Worm (Caenorhabditis elegans) whole organism, L4 larva: Measurements from ENCODE around the gene F10D2.16.

Experiments
- T20F7.1 ChIP-seq: fragments of 200-800 bp; sonication (Bioruptor generic); optimal IDR thresholded peaks from 2 replicates; lab custom pipeline; 2018; ENCODE audit warnings: mild to moderate bottlenecking, missing genetic modification characterization, missing compliant biosample characterization
- hlh-11 ChIP-seq: fragments of 200-800 bp; sonication (Bioruptor generic); optimal IDR thresholded peaks from 2 replicates; lab custom pipeline; 2018; ENCODE audit warnings: mild to moderate bottlenecking, missing genetic modification characterization, missing compliant biosample characterization
- mxl-2 ChIP-seq: fragments of 200-800 bp; sonication (Bioruptor generic); conservative IDR thresholded peaks from 2 replicates; pipeline ENCODE4 v1.3.6; 2022; ENCODE audit warnings: missing genetic modification reagents, missing genetic modification characterization, missing compliant biosample characterization
- nhr-10 ChIP-seq: fragments of 150-350 bp; optimal IDR thresholded peaks from 2 replicates; lab custom pipeline; 2014; ENCODE audit warnings: missing biosample characterization, missing genetic modification characterization
- nhr-237 ChIP-seq: sonication (generic microtip); optimal IDR thresholded peaks from 2 replicates; lab custom pipeline; 2017; ENCODE audit warnings: missing biosample characterization, missing genetic modification characterization
- nhr-25 ChIP-seq: sonication (generic microtip); optimal IDR thresholded peaks from 2 replicates; lab custom pipeline; 2017; ENCODE audit warnings: missing genetic modification characterization, mild to moderate bottlenecking, missing compliant biosample characterization, antibody characterized with exemption, moderate library complexity, borderline replicate concordance; ENCODE audit not compliant: insufficient read depth
- pqm-1 ChIP-seq: sonication (generic microtip); optimal IDR thresholded peaks from 2 replicates; lab custom pipeline; 2017; ENCODE audit warnings: missing biosample characterization, missing genetic modification characterization
- skn-1 ChIP-seq: fragments of 150-350 bp; optimal IDR thresholded peaks from 2 replicates; lab custom pipeline; 2014; ENCODE audit warnings: missing biosample characterization, missing genetic modification characterization
- snpc-4 ChIP-seq: fragments of 150-350 bp; optimal IDR thresholded peaks from 2 replicates; lab custom pipeline; 2014; ENCODE audit warnings: missing biosample characterization, missing genetic modification characterization
- zip-2 ChIP-seq: fragments of 150-350 bp; optimal IDR thresholded peaks from 2 replicates; lab custom pipeline; 2014; ENCODE audit warnings: missing biosample characterization, missing genetic modification characterization
- ztf-11 ChIP-seq: fragments of 150-350 bp; optimal IDR thresholded peaks from 2 replicates; lab custom pipeline; 2014; ENCODE audit warnings: missing biosample characterization, missing genetic modification characterization

DNA sequence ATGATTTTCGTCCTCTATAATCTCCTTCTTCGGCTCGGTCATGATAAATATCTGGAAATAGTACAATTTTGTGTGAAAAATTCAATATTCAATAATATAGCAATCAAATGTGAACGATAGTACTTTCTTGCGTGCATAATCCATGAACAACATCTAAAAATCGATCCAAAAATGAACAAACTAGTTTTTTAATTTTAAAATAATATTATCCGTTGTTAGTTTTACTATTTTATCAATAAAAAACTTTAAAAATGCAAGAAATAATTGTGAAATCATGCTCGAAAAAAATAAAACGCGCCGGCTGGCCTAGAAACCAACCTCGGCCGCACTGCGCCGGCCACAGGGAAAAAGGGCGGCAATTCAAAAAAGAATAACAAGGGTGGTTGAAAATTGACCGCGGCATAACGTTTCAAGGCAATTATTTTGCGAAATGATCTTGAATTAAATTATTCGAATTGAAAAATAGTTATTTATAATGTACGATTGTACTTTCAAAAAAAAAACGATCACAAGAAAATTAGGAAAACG is 49.4 kb upstream of the F10D2.16 start, which contains the start of gene mys-1:
- TF ChIP-seq nhr-237 (tag; lab: Kevin White, UChicago) = no peak
- TF ChIP-seq zip-2 (tag; lab: Kevin White, UChicago) = no peak
- no peak for TF ChIP-seq nhr-10 (tag; lab: Kevin White, UChicago)
- no peak for TF ChIP-seq skn-1 (tag; lab: Kevin White, UChicago)
- TF ChIP-seq nhr-25 (tag; lab: Kevin White, UChicago) = no peak
- no peak for TF ChIP-seq mxl-2 (GFP tag; lab: Robert Waterston, UW)
- no peak for TF ChIP-seq hlh-11 (tag; lab: Kevin White, UChicago)
- no peak for TF ChIP-seq T20F7.1 (GFP tag; lab: Kevin White, UChicago)
- no peak for TF ChIP-seq ztf-11 (tag; lab: Kevin White, UChicago)
- no peak for TF ChIP-seq pqm-1 (tag; lab: Kevin White, UChicago)
- no peak for TF ChIP-seq snpc-4
